Worm (Caenorhabditis elegans) whole organism, L2 larva: ENCODE results near the gene C32D5.14.

Experiments
- C34F6.9 ChIP-seq: fragments of 150-350 bp; optimal IDR thresholded peaks from 2 replicates; lab custom pipeline; 2014; ENCODE audit warnings: missing biosample characterization, missing genetic modification characterization
- F13H6.1 ChIP-seq: sonication (generic microtip); optimal IDR thresholded peaks from 2 replicates; lab custom pipeline; 2016; ENCODE audit warnings: missing genetic modification characterization, missing compliant biosample characterization
- R02D3.7 ChIP-seq: fragments of 150-350 bp; optimal IDR thresholded peaks from 2 replicates; lab custom pipeline; 2014; ENCODE audit warnings: missing biosample characterization, missing genetic modification characterization
- Y55F3AM.14 ChIP-seq: fragments of 200-800 bp; sonication (Bioruptor generic); optimal IDR thresholded peaks from 2 replicates; lab custom pipeline; 2018; ENCODE audit warnings: mild to moderate bottlenecking, missing genetic modification characterization, missing compliant biosample characterization
- ZK546.5 ChIP-seq: sonication (generic microtip); optimal IDR thresholded peaks from 2 replicates; lab custom pipeline; 2017; ENCODE audit warnings: missing biosample characterization, missing genetic modification characterization
- alr-1 ChIP-seq: fragments of 150-350 bp; optimal IDR thresholded peaks from 2 replicates; lab custom pipeline; 2014; ENCODE audit warnings: missing biosample characterization, missing genetic modification characterization
- aly-2 ChIP-seq: fragments of 150-350 bp; optimal IDR thresholded peaks from 2 replicates; lab custom pipeline; 2014; ENCODE audit warnings: missing biosample characterization, missing genetic modification characterization
- blmp-1 ChIP-seq: sonication (generic microtip); optimal IDR thresholded peaks from 2 replicates; lab custom pipeline; 2017; ENCODE audit warnings: missing genetic modification characterization, mild to moderate bottlenecking, missing compliant biosample characterization, antibody characterized with exemption, moderate library complexity; ENCODE audit not compliant: insufficient read depth
- ceh-82 ChIP-seq: fragments of 150-350 bp; optimal IDR thresholded peaks from 2 replicates; lab custom pipeline; 2014; ENCODE audit warnings: missing biosample characterization, missing genetic modification characterization
- crh-2 ChIP-seq: sonication (generic microtip); optimal IDR thresholded peaks from 2 replicates; lab custom pipeline; 2017; ENCODE audit warnings: missing biosample characterization, missing genetic modification characterization
- dmd-4 ChIP-seq: sonication (generic microtip); optimal IDR thresholded peaks from 2 replicates; lab custom pipeline; 2017; ENCODE audit warnings: missing biosample characterization, missing genetic modification characterization
- egl-27 ChIP-seq: sonication (generic microtip); optimal IDR thresholded peaks from 3 replicates; lab custom pipeline; 2017; ENCODE audit warnings: missing biosample characterization, missing genetic modification reagents, missing genetic modification characterization
- elt-1 ChIP-seq: fragments of 150-350 bp; optimal IDR thresholded peaks from 2 replicates; lab custom pipeline; 2014; ENCODE audit warnings: missing biosample characterization, missing genetic modification characterization
- elt-3 ChIP-seq: sonication (generic microtip); optimal IDR thresholded peaks from 2 replicates; lab custom pipeline; 2017; ENCODE audit warnings: missing biosample characterization, missing genetic modification characterization
- fos-1 ChIP-seq: fragments of 150-350 bp; optimal IDR thresholded peaks from 2 replicates; lab custom pipeline; 2014; ENCODE audit warnings: missing biosample characterization, missing genetic modification characterization
- gmeb-1 ChIP-seq: fragments of 150-350 bp; optimal IDR thresholded peaks from 2 replicates; lab custom pipeline; 2014; ENCODE audit warnings: missing biosample characterization, missing genetic modification characterization
- lin-13 ChIP-seq: fragments of 150-350 bp; optimal IDR thresholded peaks from 2 replicates; lab custom pipeline; 2014; ENCODE audit warnings: missing biosample characterization, missing genetic modification reagents, missing genetic modification characterization
- lin-39 ChIP-seq: fragments of 150-350 bp; optimal IDR thresholded peaks from 2 replicates; lab custom pipeline; 2014; ENCODE audit warnings: missing biosample characterization, missing genetic modification reagents, missing genetic modification characterization
- lsy-2 ChIP-seq, 2 experiments: fragments of 150-350 bp in 1 of 2; sonication (generic microtip) in 1 of 2; optimal IDR thresholded peaks; 2 replicates each; lab custom pipeline; 2014 to 2017; ENCODE audit warnings: missing biosample characterization in 2 of 2, missing genetic modification characterization in 2 of 2
- mbf-1 ChIP-seq: sonication (generic microtip); optimal IDR thresholded peaks from 2 replicates; lab custom pipeline; 2017; ENCODE audit warnings: missing biosample characterization, missing genetic modification characterization
- mdl-1 ChIP-seq, 2 experiments: fragments of 150-350 bp in 1 of 2; sonication (generic microtip) in 1 of 2; optimal IDR thresholded peaks; 2 replicates each; lab custom pipeline; 2017; ENCODE audit warnings: missing biosample characterization in 2 of 2, missing genetic modification characterization in 2 of 2
- nhr-11 ChIP-seq: fragments of 150-350 bp; optimal IDR thresholded peaks from 2 replicates; lab custom pipeline; 2014; ENCODE audit warnings: missing biosample characterization, missing genetic modification characterization
- nhr-12 ChIP-seq: fragments of 150-350 bp; optimal IDR thresholded peaks from 2 replicates; lab custom pipeline; 2014; ENCODE audit warnings: missing biosample characterization, missing genetic modification characterization
- nhr-129 ChIP-seq: fragments of 150-350 bp; optimal IDR thresholded peaks from 2 replicates; lab custom pipeline; 2014; ENCODE audit warnings: missing biosample characterization, missing genetic modification characterization
- nhr-21 ChIP-seq: fragments of 150-350 bp; optimal IDR thresholded peaks from 2 replicates; lab custom pipeline; 2014; ENCODE audit warnings: missing biosample characterization, missing genetic modification characterization
- nhr-23 ChIP-seq: fragments of 150-350 bp; optimal IDR thresholded peaks from 2 replicates; lab custom pipeline; 2014; ENCODE audit warnings: missing biosample characterization, missing genetic modification reagents, missing genetic modification characterization
- nhr-237 ChIP-seq: fragments of 150-350 bp; optimal IDR thresholded peaks from 2 replicates; lab custom pipeline; 2014; ENCODE audit warnings: missing biosample characterization, missing genetic modification characterization
- nhr-25 ChIP-seq: fragments of 150-350 bp; sonication (generic microtip); optimal IDR thresholded peaks from 3 replicates; lab custom pipeline; 2014; ENCODE audit warnings: missing biosample characterization, missing genetic modification characterization
- nhr-6 ChIP-seq: fragments of 150-350 bp; optimal IDR thresholded peaks from 2 replicates; lab custom pipeline; 2014; ENCODE audit warnings: missing biosample characterization, missing genetic modification characterization
- nhr-77 ChIP-seq: fragments of 150-350 bp; optimal IDR thresholded peaks from 2 replicates; lab custom pipeline; 2014; ENCODE audit warnings: missing biosample characterization, missing genetic modification characterization
- peb-1 ChIP-seq: fragments of 150-350 bp; optimal IDR thresholded peaks from 2 replicates; lab custom pipeline; 2014; ENCODE audit warnings: missing biosample characterization, missing genetic modification characterization
- sem-4 ChIP-seq: fragments of 150-350 bp; optimal IDR thresholded peaks from 2 replicates; lab custom pipeline; 2014; ENCODE audit warnings: missing biosample characterization, missing genetic modification reagents, missing genetic modification characterization
- skn-1 ChIP-seq: sonication (generic microtip); optimal IDR thresholded peaks from 2 replicates; lab custom pipeline; 2017; ENCODE audit warnings: missing biosample characterization, missing genetic modification characterization
- sma-3 ChIP-seq: sonication (generic microtip); optimal IDR thresholded peaks from 2 replicates; lab custom pipeline; 2016; ENCODE audit warnings: missing genetic modification reagents, missing genetic modification characterization, missing compliant biosample characterization
- sma-9 ChIP-seq, 2 experiments: fragments of 150-350 bp in 1 of 2; sonication (generic microtip) in 1 of 2; optimal IDR thresholded peaks; 2 replicates each; lab custom pipeline; 2014 to 2016; ENCODE audit warnings: missing genetic modification characterization in 2 of 2, mild to moderate bottlenecking in 1 of 2, missing biosample characterization in 1 of 2, missing compliant biosample characterization in 1 of 2, missing genetic modification reagents in 1 of 2, moderate library complexity in 1 of 2
- snpc-4 ChIP-seq: fragments of 150-350 bp; optimal IDR thresholded peaks from 2 replicates; lab custom pipeline; 2014; ENCODE audit warnings: missing biosample characterization, missing genetic modification characterization
- unc-39 ChIP-seq: fragments of 150-350 bp; optimal IDR thresholded peaks from 2 replicates; lab custom pipeline; 2014; ENCODE audit warnings: missing biosample characterization, missing genetic modification characterization
- unc-55 ChIP-seq: fragments of 150-350 bp; sonication (generic microtip); optimal IDR thresholded peaks from 3 replicates; lab custom pipeline; 2014; ENCODE audit warnings: missing biosample characterization, missing genetic modification reagents, missing genetic modification characterization
- unc-62 ChIP-seq: fragments of 150-350 bp; optimal IDR thresholded peaks from 2 replicates; lab custom pipeline; 2014; ENCODE audit warnings: missing biosample characterization, missing genetic modification reagents, missing genetic modification characterization
- zag-1 ChIP-seq: fragments of 150-350 bp; optimal IDR thresholded peaks from 2 replicates; lab custom pipeline; 2014; ENCODE audit warnings: missing biosample characterization, missing genetic modification characterization
- ztf-1 ChIP-seq: fragments of 200-800 bp; sonication (Bioruptor generic); conservative IDR thresholded peaks from 2 replicates; pipeline ENCODE4 v1.3.6; 2022; ENCODE audit warnings: missing genetic modification characterization, missing compliant biosample characterization
- ztf-11 ChIP-seq: sonication (generic microtip); optimal IDR thresholded peaks from 2 replicates; lab custom pipeline; 2017; ENCODE audit warnings: missing biosample characterization, missing genetic modification characterization
- ztf-4 ChIP-seq: fragments of 150-350 bp; optimal IDR thresholded peaks from 2 replicates; lab custom pipeline; 2014; ENCODE audit warnings: missing biosample characterization, missing genetic modification characterization

C32D5.14 gene

DNA sequence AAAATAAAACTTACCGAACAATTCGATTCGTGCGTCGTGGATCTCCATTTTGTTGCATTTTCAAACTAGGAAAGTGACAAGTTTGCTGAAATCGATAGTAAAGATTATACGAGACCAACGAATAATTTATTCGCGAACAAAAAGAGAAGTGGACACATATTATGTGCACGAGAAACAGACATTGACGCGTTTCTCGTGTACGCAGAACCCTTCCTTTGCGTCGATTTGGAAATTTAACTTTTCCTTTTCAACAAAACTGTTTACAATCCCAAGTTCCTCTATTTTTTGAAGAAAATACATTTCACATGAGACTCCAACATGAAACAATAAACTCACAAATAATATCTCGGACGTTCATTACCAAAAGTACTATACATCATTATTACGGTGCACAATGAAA is 25.5 kb downstream of the C32D5.14 start, which contains the start of gene K10B2.4 (continued):
- TF ChIP-seq mdl-1 (tag; optimal IDR thresholded peaks at IDR 0.05; lab: Kevin White, UChicago), result no peak
- TF ChIP-seq nhr-23, result no peak
- no peak for TF ChIP-seq R02D3.7 (tag; lab: Kevin White, UChicago)
- peak; percentile 76 for TF ChIP-seq gmeb-1
- TF ChIP-seq nhr-237 (tag; lab: Kevin White, UChicago), result no peak
- no peak for TF ChIP-seq egl-27 (tag; lab: Kevin White, UChicago)
- no peak for TF ChIP-seq Y55F3AM.14 (GFP tag; lab: Kevin White, UChicago)
- peak; percentile 65 for TF ChIP-seq lin-13 (GFP tag; lab: Kevin White, UChicago)
- TF ChIP-seq ztf-1 (GFP tag; lab: Robert Waterston, UW), result no peak
- no peak for TF ChIP-seq nhr-12 (tag; lab: Kevin White, UChicago)
- no peak for TF ChIP-seq nhr-77 (tag; lab: Kevin White, UChicago)
- no peak for TF ChIP-seq unc-39 (tag; lab: Kevin White, UChicago)
- peak; percentile 70 for TF ChIP-seq sma-3

DNA sequence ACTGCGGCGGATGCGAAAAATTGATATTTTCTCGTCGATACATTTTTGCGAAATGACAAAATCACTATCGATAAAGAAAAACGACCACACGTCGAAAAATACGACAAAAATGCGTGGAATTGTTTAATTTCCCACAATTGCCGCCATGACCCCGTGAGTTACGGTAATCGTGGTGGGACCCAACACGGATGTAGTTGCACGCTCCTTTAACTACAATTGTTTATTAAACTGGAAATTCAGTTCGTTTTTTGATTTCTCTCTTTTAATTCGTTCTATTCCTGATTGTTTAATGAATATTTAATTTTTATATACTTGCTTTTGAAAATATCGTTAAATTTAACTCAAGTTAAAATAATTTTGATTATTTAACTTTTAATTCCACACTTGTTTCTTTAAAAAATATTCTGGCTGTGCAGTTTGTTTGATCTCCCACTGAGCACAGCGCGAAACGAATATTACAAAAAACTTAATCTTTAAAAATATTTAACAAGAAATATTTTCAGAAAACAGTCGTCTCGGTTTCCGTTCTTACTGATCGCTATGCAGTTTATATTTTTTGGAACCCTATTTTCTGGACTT is 30.0 kb downstream of the C32D5.14 start, which contains the start of the genes ani-2 and clec-88:
TSS of gene ani-2 (minus strand) at position 131 of the 579 bp plus-strand sequence.
TSS of gene clec-88 (plus strand) at position 486 of the 579 bp plus-strand sequence.
- TF ChIP-seq mbf-1 (tag; lab: Kevin White, UChicago) (no peak), nhr-23 (no peak), egl-27 (tag; lab: Kevin White, UChicago) (no peak), ztf-4 (tag; lab: Kevin White, UChicago) (no peak), lsy-2 (tag; optimal IDR thresholded peaks at IDR 0.05; lab: Kevin White, UChicago) (no peak), aly-2 (no peak), ceh-82 (tag; lab: Kevin White, UChicago) (no peak), sma-3 (no peak), nhr-77 (tag; lab: Kevin White, UChicago) (no peak), F13H6.1 (tag; lab: Kevin White, UChicago) (no peak), nhr-129 (tag; lab: Kevin White, UChicago) (no peak), mdl-1 (tag; optimal IDR thresholded peaks at IDR 0.05; lab: Kevin White, UChicago) (no peak), crh-2 (tag; lab: Kevin White, UChicago) (no peak), lin-13 (GFP tag; lab: Kevin White, UChicago) (no peak), nhr-6 (no peak)

DNA sequence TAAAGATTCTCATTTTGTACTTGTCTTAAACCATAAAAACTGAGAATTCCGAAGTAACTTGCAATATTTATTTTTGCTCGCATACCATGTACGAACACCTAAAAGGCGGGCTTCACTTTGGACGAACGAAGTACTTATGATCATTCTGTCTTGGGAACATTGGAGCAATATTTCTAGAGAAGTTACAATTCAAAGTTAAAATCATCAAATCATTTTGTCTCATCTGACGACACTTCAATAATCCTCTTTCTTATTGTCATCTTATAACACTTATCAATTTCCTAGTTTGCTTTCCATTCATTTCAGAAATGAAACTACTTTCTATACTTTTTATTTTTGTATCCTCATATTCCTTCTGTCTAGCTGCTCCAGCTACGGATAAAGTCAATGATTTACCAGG is 31.4 kb downstream of the C32D5.14 start, which contains the start of gene ctsa-4.1:
TSS of gene ctsa-4.1 (plus strand) at position 301 of the 400 bp plus-strand sequence.
- TF ChIP-seq F13H6.1 (tag; lab: Kevin White, UChicago) (no peak), unc-55 (GFP tag; lab: Kevin White, UChicago) (no peak), lin-39 (tag; lab: Kevin White, UChicago) (no peak), C34F6.9 (tag; lab: Kevin White, UChicago) (no peak), nhr-12 (tag; lab: Kevin White, UChicago) (no peak)

DNA sequence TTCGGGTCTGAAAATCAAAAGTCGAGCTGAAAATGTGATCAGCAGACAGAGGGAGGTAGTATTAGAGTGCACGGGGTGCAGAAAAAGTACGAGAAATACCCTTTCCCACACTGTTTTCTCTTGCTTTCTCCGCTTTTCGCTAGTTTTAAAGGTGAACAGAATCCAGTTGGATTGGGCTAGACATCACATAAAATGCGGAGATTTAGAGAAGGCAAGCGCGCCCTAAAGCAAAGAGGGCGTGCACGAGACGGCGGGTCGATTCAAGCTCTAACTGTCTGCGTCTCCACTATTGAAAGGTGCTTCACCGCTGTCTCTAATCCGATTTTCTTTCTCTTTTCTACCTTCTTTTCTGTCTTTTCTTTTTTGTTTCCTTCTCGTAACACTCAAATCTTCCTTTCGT is 34.8 kb downstream of the C32D5.14 start:
- TF ChIP-seq unc-55 (GFP tag; lab: Kevin White, UChicago) (peak; percentile 91), ztf-11 (tag; lab: Kevin White, UChicago) (no peak), peb-1 (tag; lab: Kevin White, UChicago) (no peak), mbf-1 (tag; lab: Kevin White, UChicago) (no peak), blmp-1 (peak; percentile 92), nhr-23 (no peak), sma-9 (GFP tag; optimal IDR thresholded peaks at IDR 0.05; lab: Kevin White, UChicago) (peak; percentile 90), sma-9 (tag; optimal IDR thresholded peaks at IDR 0.05; lab: Kevin White, UChicago) (no peak), unc-62 (GFP tag; lab: Kevin White, UChicago) (no peak), ZK546.5 (tag; lab: Kevin White, UChicago) (no peak), nhr-21 (tag; lab: Kevin White, UChicago) (peak; percentile 81), skn-1 (tag; lab: Kevin White, UChicago) (no peak), dmd-4 (tag; lab: Kevin White, UChicago) (no peak), aly-2 (no peak), crh-2 (tag; lab: Kevin White, UChicago) (peak; percentile 88), nhr-25 (tag; lab: Kevin White, UChicago) (peak; percentile 79), lin-39 (tag; lab: Kevin White, UChicago) (no peak), elt-3 (no peak), F13H6.1 (tag; lab: Kevin White, UChicago) (peak; percentile 88), nhr-237 (tag; lab: Kevin White, UChicago) (peak; percentile 40), Y55F3AM.14 (GFP tag; lab: Kevin White, UChicago) (no peak), C34F6.9 (tag; lab: Kevin White, UChicago) (peak; percentile 93), nhr-11 (tag; lab: Kevin White, UChicago) (no peak), snpc-4 (tag; lab: Kevin White, UChicago) (peak; percentile 66), sem-4 (tag; lab: Kevin White, UChicago) (no peak), fos-1 (tag; lab: Kevin White, UChicago) (peak; percentile 53), ceh-82 (tag; lab: Kevin White, UChicago) (no peak), sma-3 (peak; percentile 80), zag-1 (tag; lab: Kevin White, UChicago) (peak; percentile 56), elt-1 (tag; lab: Kevin White, UChicago) (no peak), nhr-129 (tag; lab: Kevin White, UChicago) (peak; percentile 89), nhr-77 (tag; lab: Kevin White, UChicago) (no peak), unc-39 (tag; lab: Kevin White, UChicago) (no peak), alr-1 (tag; lab: Kevin White, UChicago) (no peak), egl-27 (tag; lab: Kevin White, UChicago) (peak; percentile 56), lsy-2 (tag; optimal IDR thresholded peaks at IDR 0.05; lab: Kevin White, UChicago) (peak; percentile 66 to 88)
